Worm (Caenorhabditis elegans) whole organism, late embryonic: ENCODE results near the gene sra-31.

ENCODE experiments used
- fkh-6 ChIP-seq: sonication (generic microtip); optimal IDR thresholded peaks from 2 replicates; lab custom pipeline; 2016; ENCODE audit warnings: missing genetic modification characterization, missing compliant biosample characterization
- hlh-6 ChIP-seq: sonication (generic microtip); optimal IDR thresholded peaks from 2 replicates; lab custom pipeline; 2016; ENCODE audit warnings: missing genotype, missing genetic modification characterization, missing compliant biosample characterization
- nhr-11 ChIP-seq: fragments of 150-350 bp; optimal IDR thresholded peaks from 2 replicates; lab custom pipeline; 2014; ENCODE audit warnings: missing biosample characterization, missing genetic modification characterization

DNA sequence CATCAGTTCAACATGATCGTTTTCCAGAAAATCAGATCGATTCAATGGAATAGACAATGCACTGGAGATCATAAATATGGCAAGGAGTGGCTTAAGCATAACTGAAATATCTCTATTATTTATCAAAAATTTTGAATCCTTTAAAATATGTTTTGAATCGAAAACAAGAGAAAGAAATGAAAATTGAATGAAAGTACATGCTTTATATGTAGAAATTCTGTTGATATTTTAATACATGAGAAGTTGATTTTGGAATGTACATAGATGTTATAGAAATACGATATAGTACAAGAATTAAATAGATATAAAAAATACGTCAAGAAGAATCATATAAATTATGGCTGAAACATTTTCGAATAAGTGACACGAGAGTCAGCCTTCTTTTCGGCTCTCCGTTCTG is 14.0 kb upstream of the sra-31 start, which contains the start of gene C56C10.9:
- TF ChIP-seq hlh-6 (no peak), fkh-6 (tag; lab: Kevin White, UChicago) (no peak), nhr-11 (tag; lab: Kevin White, UChicago) (no peak)
